Worm (Caenorhabditis elegans) whole organism, L4 larva: ENCODE results near the gene zzz-1.

ENCODE experiments used
- D1046.2 ChIP-seq: fragments of 200-800 bp; sonication (Bioruptor generic); IDR thresholded peaks from 2 replicates; pipeline ENCODE4 v1.3.6; 2022; ENCODE audit warnings: missing genetic modification characterization, missing compliant biosample characterization
- F37D6.2 ChIP-seq: sonication (generic microtip); optimal IDR thresholded peaks from 2 replicates; lab custom pipeline; 2016; ENCODE audit warnings: mild to moderate bottlenecking, missing genetic modification characterization, missing compliant biosample characterization
- R02D3.7 ChIP-seq: fragments of 150-350 bp; sonication (generic microtip); optimal IDR thresholded peaks from 3 replicates; lab custom pipeline; 2014; ENCODE audit warnings: missing biosample characterization, missing genetic modification characterization
- T20F7.1 ChIP-seq: fragments of 200-800 bp; sonication (Bioruptor generic); optimal IDR thresholded peaks from 2 replicates; lab custom pipeline; 2018; ENCODE audit warnings: mild to moderate bottlenecking, missing genetic modification characterization, missing compliant biosample characterization
- T26A8.4 ChIP-seq: fragments of 200-800 bp; sonication (Bioruptor generic); IDR thresholded peaks from 2 replicates; pipeline ENCODE4 v1.3.6; 2022; ENCODE audit warnings: missing genetic modification characterization, missing compliant biosample characterization
- Y105C5A.15 ChIP-seq: fragments of 200-800 bp; sonication (Bioruptor generic); IDR thresholded peaks from 2 replicates; pipeline ENCODE4 v1.3.6; 2022; ENCODE audit warnings: missing genetic modification characterization, missing compliant biosample characterization
- Y48G9A.11 ChIP-seq: fragments of 200-800 bp; sonication (Bioruptor generic); IDR thresholded peaks from 2 replicates; pipeline ENCODE4 v1.3.6; 2022; ENCODE audit warnings: missing genetic modification reagents, missing genetic modification characterization, missing compliant biosample characterization
- Y5F2A.4 ChIP-seq: fragments of 200-800 bp; sonication (Bioruptor generic); optimal IDR thresholded peaks from 2 replicates; lab custom pipeline; 2018; ENCODE audit warnings: mild to moderate bottlenecking, missing genetic modification characterization, missing compliant biosample characterization
- Y75B8A.6 ChIP-seq: fragments of 200-800 bp; sonication (Bioruptor generic); IDR thresholded peaks from 2 replicates; pipeline ENCODE4 v1.3.6; 2022; ENCODE audit warnings: missing genetic modification reagents, missing genetic modification characterization, missing compliant biosample characterization
- ZK337.2 ChIP-seq: fragments of 200-800 bp; sonication (Bioruptor generic); IDR thresholded peaks from 2 replicates; pipeline ENCODE4 v1.3.6; 2022; ENCODE audit warnings: missing genetic modification reagents, missing genetic modification characterization, missing compliant biosample characterization
- ZK546.5 ChIP-seq, 2 experiments: sonication (generic microtip); optimal IDR thresholded peaks; 2 replicates each; lab custom pipeline; 2017; ENCODE audit warnings: missing biosample characterization in 2 of 2, missing genetic modification characterization in 2 of 2
- aha-1 ChIP-seq: fragments of 150-350 bp; peaks from one replicate; lab custom pipeline; 2014; ENCODE audit warnings: missing biosample characterization, missing genetic modification characterization
- attf-4 ChIP-seq: sonication (generic microtip); optimal IDR thresholded peaks from 3 replicates; lab custom pipeline; 2017; ENCODE audit warnings: missing biosample characterization, missing genetic modification characterization
- ceh-20 ChIP-seq: fragments of 200-800 bp; sonication (Bioruptor generic); IDR thresholded peaks from 2 replicates; pipeline ENCODE4 v1.3.6; 2022; ENCODE audit warnings: missing genetic modification reagents, missing genetic modification characterization, missing compliant biosample characterization
- ceh-32 ChIP-seq: sonication (generic microtip); optimal IDR thresholded peaks from 2 replicates; lab custom pipeline; 2016; ENCODE audit warnings: mild to moderate bottlenecking, missing genetic modification characterization, missing compliant biosample characterization; ENCODE audit not compliant: poor library complexity
- ctbp-1 ChIP-seq: fragments of 200-800 bp; sonication (Bioruptor generic); IDR thresholded peaks from 2 replicates; pipeline ENCODE4 v1.3.6; 2022; ENCODE audit warnings: missing genetic modification reagents, missing genetic modification characterization, missing compliant biosample characterization
- daf-16 ChIP-seq, 3 experiments: sonication (generic microtip); optimal IDR thresholded peaks; 2 replicates each; lab custom pipeline; 2016 to 2017; ENCODE audit warnings: missing genetic modification characterization in 3 of 3, missing genetic modification reagents in 3 of 3, mild to moderate bottlenecking in 2 of 3, missing compliant biosample characterization in 2 of 3, missing biosample characterization in 1 of 3, moderate library complexity in 1 of 3
- daf-8 ChIP-seq: fragments of 200-800 bp; sonication (Bioruptor generic); IDR thresholded peaks from 2 replicates; pipeline ENCODE4 v1.3.6; 2022; ENCODE audit warnings: missing genetic modification characterization, missing compliant biosample characterization
- dmd-9 ChIP-seq: fragments of 200-800 bp; sonication (Bioruptor generic); IDR thresholded peaks from 2 replicates; pipeline ENCODE4 v1.3.6; 2022; ENCODE audit warnings: missing genetic modification reagents, missing genetic modification characterization, missing compliant biosample characterization
- dpl-1 ChIP-seq: fragments of 150-350 bp; optimal IDR thresholded peaks from 2 replicates; lab custom pipeline; 2014; ENCODE audit warnings: missing biosample characterization, missing genetic modification reagents, missing genetic modification characterization
- hlh-11 ChIP-seq: fragments of 200-800 bp; sonication (Bioruptor generic); optimal IDR thresholded peaks from 2 replicates; lab custom pipeline; 2018; ENCODE audit warnings: mild to moderate bottlenecking, missing genetic modification characterization, missing compliant biosample characterization
- hmg-1.1 ChIP-seq: fragments of 200-800 bp; sonication (Bioruptor generic); IDR thresholded peaks from 2 replicates; pipeline ENCODE4 v1.3.6; 2022; ENCODE audit warnings: missing genetic modification reagents, missing genetic modification characterization, missing compliant biosample characterization
- jun-1 ChIP-seq: fragments of 150-350 bp; optimal IDR thresholded peaks from 2 replicates; lab custom pipeline; 2014; ENCODE audit warnings: missing biosample characterization, missing genetic modification reagents, missing genetic modification characterization
- lim-7 ChIP-seq: fragments of 200-800 bp; sonication (Bioruptor generic); IDR thresholded peaks from 2 replicates; pipeline ENCODE4 v1.3.6; 2022; ENCODE audit warnings: missing genetic modification characterization, missing compliant biosample characterization
- lin-29 ChIP-seq: fragments of 200-800 bp; sonication (Bioruptor generic); IDR thresholded peaks from 2 replicates; pipeline ENCODE4 v1.3.6; 2022; ENCODE audit warnings: missing genetic modification reagents, missing genetic modification characterization, missing compliant biosample characterization
- lin-39 ChIP-seq: fragments of 150-350 bp; optimal IDR thresholded peaks from 2 replicates; lab custom pipeline; 2014; ENCODE audit warnings: missing biosample characterization, missing genetic modification reagents, missing genetic modification characterization
- lsy-2 ChIP-seq, 2 experiments: fragments of 150-350 bp in 1 of 2; sonication (generic microtip) in 1 of 2; optimal IDR thresholded peaks; 2 replicates each; lab custom pipeline; 2014 to 2017; ENCODE audit warnings: missing biosample characterization in 2 of 2, missing genetic modification characterization in 2 of 2
- madf-5 ChIP-seq, 2 experiments: fragments of 200-800 bp; sonication (Bioruptor generic); IDR thresholded peaks; 2 replicates each; pipeline ENCODE4 v1.3.6; 2022; ENCODE audit warnings: missing compliant biosample characterization in 2 of 2, missing genetic modification characterization in 2 of 2
- madf-9 ChIP-seq: fragments of 200-800 bp; sonication (Bioruptor generic); conservative IDR thresholded peaks from 2 replicates; pipeline ENCODE4 v1.3.6; 2022; ENCODE audit warnings: missing genetic modification reagents, missing genetic modification characterization, missing compliant biosample characterization
- mdl-1 ChIP-seq, 2 experiments: fragments of 150-350 bp in 1 of 2; sonication (generic microtip) in 1 of 2; optimal IDR thresholded peaks; 2 replicates each; lab custom pipeline; 2014 to 2017; ENCODE audit warnings: missing biosample characterization in 2 of 2, missing genetic modification characterization in 2 of 2
- mdt-29 ChIP-seq: fragments of 200-800 bp; sonication (Bioruptor generic); IDR thresholded peaks from 2 replicates; pipeline ENCODE4 v1.3.6; 2022; ENCODE audit warnings: missing genetic modification reagents, missing genetic modification characterization, missing compliant biosample characterization
- mep-1 ChIP-seq: fragments of 150-350 bp; sonication (generic microtip); optimal IDR thresholded peaks from 3 replicates; lab custom pipeline; 2014; ENCODE audit warnings: missing biosample characterization, missing genetic modification characterization
- mxl-2 ChIP-seq: fragments of 200-800 bp; sonication (Bioruptor generic); conservative IDR thresholded peaks from 2 replicates; pipeline ENCODE4 v1.3.6; 2022; ENCODE audit warnings: missing genetic modification reagents, missing genetic modification characterization, missing compliant biosample characterization
- mxl-3 ChIP-seq: fragments of 200-800 bp; sonication (Bioruptor generic); optimal IDR thresholded peaks from 2 replicates; lab custom pipeline; 2018; ENCODE audit warnings: mild to moderate bottlenecking, missing genetic modification characterization, missing compliant biosample characterization
- nhr-11 ChIP-seq: fragments of 150-350 bp; optimal IDR thresholded peaks from 2 replicates; lab custom pipeline; 2014; ENCODE audit warnings: missing biosample characterization, missing genetic modification characterization
- nhr-28 ChIP-seq: fragments of 150-350 bp; optimal IDR thresholded peaks from 2 replicates; lab custom pipeline; 2014; ENCODE audit warnings: missing biosample characterization, missing genetic modification characterization
- nhr-41 ChIP-seq: fragments of 200-800 bp; sonication (Bioruptor generic); IDR thresholded peaks from 2 replicates; pipeline ENCODE4 v1.3.6; 2022; ENCODE audit warnings: missing genetic modification reagents, missing genetic modification characterization, missing compliant biosample characterization
- nhr-42 ChIP-seq: fragments of 200-800 bp; sonication (Bioruptor generic); IDR thresholded peaks from 2 replicates; pipeline ENCODE4 v1.3.6; 2022; ENCODE audit warnings: missing genetic modification characterization, missing compliant biosample characterization
- pha-4 ChIP-seq, 2 experiments: fragments of 150-350 bp in 1 of 2; fragments of 200-800 bp in 1 of 2; sonication (Bioruptor generic) in 1 of 2; IDR thresholded peaks in 1 of 2; optimal IDR thresholded peaks in 1 of 2; 2 replicates each; pipeline versions ENCODE4 v1.3.6 to Lab custom; 2014 to 2022; ENCODE audit warnings: missing genetic modification characterization in 2 of 2, missing genetic modification reagents in 2 of 2, missing biosample characterization in 1 of 2, missing compliant biosample characterization in 1 of 2
- php-3 ChIP-seq: fragments of 200-800 bp; sonication (Bioruptor generic); IDR thresholded peaks from 2 replicates; pipeline ENCODE4 v1.3.6; 2022; ENCODE audit warnings: missing genetic modification reagents, missing genetic modification characterization, missing compliant biosample characterization
- pqm-1 ChIP-seq: sonication (generic microtip); optimal IDR thresholded peaks from 2 replicates; lab custom pipeline; 2017; ENCODE audit warnings: missing biosample characterization, missing genetic modification characterization
- sdz-12 ChIP-seq: fragments of 200-800 bp; sonication (Bioruptor generic); optimal IDR thresholded peaks from 2 replicates; lab custom pipeline; 2018; ENCODE audit warnings: mild to moderate bottlenecking, missing genetic modification characterization, missing compliant biosample characterization
- snpc-1.2 ChIP-seq: fragments of 200-800 bp; sonication (Bioruptor generic); IDR thresholded peaks from 2 replicates; pipeline ENCODE4 v1.3.6; 2022; ENCODE audit warnings: missing genetic modification reagents, missing genetic modification characterization, missing compliant biosample characterization
- snpc-4 ChIP-seq: fragments of 150-350 bp; optimal IDR thresholded peaks from 2 replicates; lab custom pipeline; 2014; ENCODE audit warnings: missing biosample characterization, missing genetic modification characterization
- tra-1 ChIP-seq: fragments of 200-800 bp; sonication (Bioruptor generic); IDR thresholded peaks from 2 replicates; pipeline ENCODE4 v1.3.6; 2022; ENCODE audit warnings: missing genetic modification reagents, missing genetic modification characterization, missing compliant biosample characterization
- unc-39 ChIP-seq: sonication (generic microtip); optimal IDR thresholded peaks from 2 replicates; lab custom pipeline; 2017; ENCODE audit warnings: missing biosample characterization, missing genetic modification characterization
- zag-1 ChIP-seq: fragments of 150-350 bp; optimal IDR thresholded peaks from 2 replicates; lab custom pipeline; 2014; ENCODE audit warnings: missing biosample characterization, missing genetic modification characterization
- zfp-3 ChIP-seq: fragments of 200-800 bp; sonication (Bioruptor generic); conservative IDR thresholded peaks from 2 replicates; pipeline ENCODE4 v1.3.6; 2022; ENCODE audit warnings: missing genetic modification reagents, missing genetic modification characterization, missing compliant biosample characterization
- zip-11 ChIP-seq: fragments of 200-800 bp; sonication (Bioruptor generic); IDR thresholded peaks from 2 replicates; pipeline ENCODE4 v1.3.6; 2022; ENCODE audit warnings: missing genetic modification characterization, missing compliant biosample characterization
- zip-2 ChIP-seq: fragments of 150-350 bp; optimal IDR thresholded peaks from 2 replicates; lab custom pipeline; 2014; ENCODE audit warnings: missing biosample characterization, missing genetic modification characterization
- ztf-11 ChIP-seq: fragments of 150-350 bp; optimal IDR thresholded peaks from 2 replicates; lab custom pipeline; 2014; ENCODE audit warnings: missing biosample characterization, missing genetic modification characterization

zzz-1 gene

ce11 chrV:10940571-10940991 is 31.6 kb upstream of the zzz-1 start:
- TF ChIP-seq F37D6.2 (tag; lab: Kevin White, UChicago) (peak; percentile 33), zip-11 (GFP tag; lab: Robert Waterston, UW) (no peak), madf-5 (GFP tag; IDR thresholded peaks at IDR 0.05; lab: Robert Waterston, UW) (no peak), Y5F2A.4 (no peak), jun-1 (no peak), mdt-29 (GFP tag; lab: Robert Waterston, UW) (no peak), mxl-2 (GFP tag; lab: Robert Waterston, UW) (no peak), php-3 (no peak), tra-1 (GFP tag; lab: Robert Waterston, UW) (peak; percentile 33; the same call in 1 of the 2 replicates), lin-39 (tag; lab: Kevin White, UChicago) (no peak), nhr-11 (tag; lab: Kevin White, UChicago) (peak; percentile 31), ctbp-1 (no peak), T20F7.1 (peak; percentile 28), hmg-1.1 (GFP tag; lab: Robert Waterston, UW) (peak; percentile 55; the same call in 1 of the 2 replicates), nhr-28 (tag; lab: Kevin White, UChicago) (peak; percentile 95), lim-7 (GFP tag; lab: Robert Waterston, UW) (no peak), unc-39 (tag; lab: Kevin White, UChicago) (no peak), aha-1 (tag; lab: Kevin White, UChicago) (peak; percentile 49), Y105C5A.15 (GFP tag; lab: Robert Waterston, UW) (no peak), ceh-20 (GFP tag; lab: Robert Waterston, UW) (no peak), attf-4 (tag; lab: Kevin White, UChicago) (no peak), T26A8.4 (peak; percentile 77; the same call in 1 of the 2 replicates), pha-4 (GFP tag; IDR thresholded peaks at IDR 0.05; lab: Robert Waterston, UW) (peak; percentile 82), pha-4 (tag; optimal IDR thresholded peaks at IDR 0.05; lab: Kevin White, UChicago) (no peak), mep-1 (tag; lab: Kevin White, UChicago) (peak; percentile 65), Y75B8A.6 (GFP tag; lab: Robert Waterston, UW) (no peak), nhr-41 (0 out of 2 replicates have a peak, but pooled peaks have one; percentile 31), lsy-2 (tag; optimal IDR thresholded peaks at IDR 0.05; lab: Kevin White, UChicago) (peak in 1 of 2 experiments; percentile 73), Y48G9A.11 (GFP tag; lab: Robert Waterston, UW) (no peak), sdz-12 (GFP tag; lab: Kevin White, UChicago) (no peak), ceh-32 (tag; lab: Kevin White, UChicago) (no peak), snpc-1.2 (GFP tag; lab: Robert Waterston, UW) (no peak), ZK337.2 (GFP tag; lab: Robert Waterston, UW) (no peak), nhr-42 (GFP tag; lab: Robert Waterston, UW) (no peak), dmd-9 (GFP tag; lab: Robert Waterston, UW) (no peak), R02D3.7 (tag; lab: Kevin White, UChicago) (no peak), pqm-1 (tag; lab: Kevin White, UChicago) (peak; percentile 28), zip-2 (tag; lab: Kevin White, UChicago) (peak; percentile 96), daf-8 (GFP tag; lab: Robert Waterston, UW) (no peak), mxl-3 (GFP tag; lab: Kevin White, UChicago) (peak; percentile 75), snpc-4 (tag; lab: Kevin White, UChicago) (no peak), hlh-11 (tag; lab: Kevin White, UChicago) (peak; percentile 95), ztf-11 (tag; lab: Kevin White, UChicago) (no peak), D1046.2 (no peak), ZK546.5 (tag; optimal IDR thresholded peaks at IDR 0.05; lab: Kevin White, UChicago) (no peak), mdl-1 (tag; optimal IDR thresholded peaks at IDR 0.05; lab: Kevin White, UChicago) (peak; percentile 70 to 72), zfp-3 (no peak), madf-9 (GFP tag; lab: Robert Waterston, UW) (no peak), lin-29 (GFP tag; lab: Robert Waterston, UW) (no peak), zag-1 (tag; lab: Kevin White, UChicago) (no peak), daf-16 (GFP tag; optimal IDR thresholded peaks at IDR 0.05; lab: Kevin White, UChicago) (no peak), daf-16 (tag; optimal IDR thresholded peaks at IDR 0.05; lab: Kevin White, UChicago) (peak; percentile 93), dpl-1 (peak; percentile 36)
